Worm (Caenorhabditis elegans) whole organism, dauer: ENCODE measurements around the gene chca-1.

ENCODE experiments used
- unc-62 ChIP-seq: sonication (generic microtip); optimal IDR thresholded peaks from 2 replicates; lab custom pipeline; 2017; ENCODE audit warnings: missing biosample characterization, missing genetic modification reagents, missing genetic modification characterization

chca-1 gene

DNA sequence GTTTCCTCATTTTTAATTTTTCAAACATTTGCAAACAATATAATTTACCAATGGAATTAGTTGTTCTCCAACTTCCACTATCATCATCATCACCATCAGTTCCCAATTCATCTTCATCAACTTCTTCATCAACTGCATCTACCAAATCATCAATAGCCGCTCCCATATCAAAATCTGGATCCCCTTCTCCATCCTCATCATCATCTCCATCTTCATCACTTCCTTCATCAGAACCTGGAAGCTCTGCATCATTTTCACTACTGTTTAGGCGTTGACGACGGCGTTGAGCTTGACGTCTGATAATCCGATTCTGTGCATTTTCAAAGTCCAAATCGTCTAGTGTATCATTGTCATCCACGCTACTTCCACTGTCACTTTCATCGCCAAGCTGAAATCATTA is 46.7 kb downstream of the chca-1 start:
- no peak for TF ChIP-seq unc-62 (GFP tag; lab: Kevin White, UChicago)

DNA sequence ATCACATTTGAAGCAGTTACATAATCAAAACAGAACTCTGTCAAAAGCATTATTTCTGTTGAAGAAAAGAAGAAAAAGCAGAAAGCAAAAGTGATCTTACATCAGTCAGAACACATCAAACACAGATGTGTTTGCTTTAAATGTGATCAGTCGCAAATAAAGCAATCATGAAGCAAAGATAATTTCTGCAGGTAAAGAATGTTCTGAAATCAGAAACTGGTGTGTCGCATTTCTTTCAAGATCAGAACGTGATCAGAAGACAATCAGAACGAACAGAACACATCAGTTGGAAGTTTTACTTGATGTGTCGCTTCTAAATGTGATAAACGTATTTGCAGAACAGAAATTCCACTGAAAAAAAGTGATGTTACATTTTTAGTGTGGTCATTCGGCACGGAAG is 47.9 kb downstream of the chca-1 start:
- TF ChIP-seq unc-62 (GFP tag; lab: Kevin White, UChicago), result no peak
